Worm (Caenorhabditis elegans) whole organism, L2 larva: ENCODE data around the gene F26F12.8.

Source experiments
- alr-1 ChIP-seq: fragments of 150-350 bp; optimal IDR thresholded peaks from 2 replicates; lab custom pipeline; 2014; ENCODE audit warnings: missing biosample characterization, missing genetic modification characterization
- ceh-82 ChIP-seq: fragments of 150-350 bp; optimal IDR thresholded peaks from 2 replicates; lab custom pipeline; 2014; ENCODE audit warnings: missing biosample characterization, missing genetic modification characterization
- crh-2 ChIP-seq: sonication (generic microtip); optimal IDR thresholded peaks from 2 replicates; lab custom pipeline; 2017; ENCODE audit warnings: missing biosample characterization, missing genetic modification characterization
- lin-11 ChIP-seq: fragments of 150-350 bp; sonication (generic microtip); optimal IDR thresholded peaks from 2 replicates; lab custom pipeline; 2014; ENCODE audit warnings: missing biosample characterization, missing genetic modification characterization, inconsistent platforms, mixed read lengths
- lin-13 ChIP-seq: fragments of 150-350 bp; optimal IDR thresholded peaks from 2 replicates; lab custom pipeline; 2014; ENCODE audit warnings: missing biosample characterization, missing genetic modification reagents, missing genetic modification characterization
- mab-5 ChIP-seq: fragments of 150-350 bp; optimal IDR thresholded peaks from 2 replicates; lab custom pipeline; 2014; ENCODE audit warnings: missing biosample characterization, missing genetic modification characterization
- mdl-1 ChIP-seq, 2 experiments: fragments of 150-350 bp in 1 of 2; sonication (generic microtip) in 1 of 2; optimal IDR thresholded peaks; 2 replicates each; lab custom pipeline; 2017; ENCODE audit warnings: missing biosample characterization in 2 of 2, missing genetic modification characterization in 2 of 2
- sma-3 ChIP-seq: sonication (generic microtip); optimal IDR thresholded peaks from 2 replicates; lab custom pipeline; 2016; ENCODE audit warnings: missing genetic modification reagents, missing genetic modification characterization, missing compliant biosample characterization
- snpc-4 ChIP-seq: fragments of 150-350 bp; optimal IDR thresholded peaks from 2 replicates; lab custom pipeline; 2014; ENCODE audit warnings: missing biosample characterization, missing genetic modification characterization
- unc-39 ChIP-seq: fragments of 150-350 bp; optimal IDR thresholded peaks from 2 replicates; lab custom pipeline; 2014; ENCODE audit warnings: missing biosample characterization, missing genetic modification characterization

- TF ChIP-seq sma-3 (GFP tag; lab: Kevin White, UChicago) (no peak), mdl-1 (tag; optimal IDR thresholded peaks at IDR 0.05; lab: Kevin White, UChicago) (no peak), snpc-4 (tag; lab: Kevin White, UChicago) (no peak), crh-2 (no peak), lin-11 (tag; lab: Kevin White, UChicago) (no peak), alr-1 (tag; lab: Kevin White, UChicago) (no peak), mab-5 (no peak), ceh-82 (tag; lab: Kevin White, UChicago) (no peak), lin-13 (GFP tag; lab: Kevin White, UChicago) (no peak), unc-39 (tag; lab: Kevin White, UChicago) (no peak)
These were observed 44.8 kb upstream of the F26F12.8 start, which contains the start of gene C04E6.4 for ce11 chrV:5907090-5907489.
